Fruit fly (Drosophila melanogaster) whole organism, embryonic: Measurements from ENCODE around the gene NANS.

Experiments
- BEAF-32 ChIP-seq: fragments of 200-800 bp; sonication (Bioruptor generic); optimal IDR thresholded peaks from 3 replicates; lab custom pipeline; 2017; ENCODE audit warnings: missing biosample characterization, missing genetic modification characterization, mild to moderate bottlenecking, moderate library complexity, missing genetic modification reagents
- CG10959 ChIP-seq: fragments of 200-800 bp; sonication (Bioruptor generic); IDR thresholded peaks from 2 replicates; pipeline ENCODE4 v1.3.6; 2022; ENCODE audit warnings: missing biosample characterization, missing genetic modification characterization
- CG11504 ChIP-seq: fragments of 200-800 bp; sonication (Bioruptor generic); optimal IDR thresholded peaks from 3 replicates; lab custom pipeline; 2019; ENCODE audit warnings: missing biosample characterization, mild to moderate bottlenecking, missing genetic modification characterization, moderate library complexity
- CG11696 ChIP-seq: fragments of 200-800 bp; sonication (Bioruptor generic); IDR thresholded peaks from 2 replicates; pipeline ENCODE4 v1.3.6; 2022; ENCODE audit warnings: missing biosample characterization, missing genetic modification characterization
- CG12071 ChIP-seq: fragments of 200-800 bp; sonication (Bioruptor generic); optimal IDR thresholded peaks from 3 replicates; lab custom pipeline; 2018; ENCODE audit warnings: missing biosample characterization, mild to moderate bottlenecking, missing genetic modification characterization
- CG12155 ChIP-seq: fragments of 200-800 bp; sonication (Bioruptor generic); optimal IDR thresholded peaks from 3 replicates; lab custom pipeline; 2016; ENCODE audit warnings: missing biosample characterization, missing genetic modification characterization
- CG13287 ChIP-seq: fragments of 200-800 bp; sonication (Bioruptor generic); IDR thresholded peaks from 2 replicates; pipeline ENCODE4 v1.3.6; 2022; ENCODE audit warnings: missing biosample characterization, missing genetic modification characterization; ENCODE audit not compliant: partially characterized antibody
- CG14667 ChIP-seq: fragments of 200-800 bp; sonication (Bioruptor generic); IDR thresholded peaks from 2 replicates; pipeline ENCODE4 v1.3.6; 2022; ENCODE audit warnings: missing biosample characterization, missing genetic modification characterization
- CG16813 ChIP-seq: fragments of 200-800 bp; sonication (Bioruptor generic); IDR thresholded peaks from 3 replicates; pipeline ENCODE4 v1.3.6; 2022; ENCODE audit warnings: missing biosample characterization, missing genetic modification characterization; ENCODE audit not compliant: partially characterized antibody
- CG1832 ChIP-seq: fragments of 200-800 bp; sonication (Bioruptor generic); optimal IDR thresholded peaks from 2 replicates; lab custom pipeline; 2017; ENCODE audit warnings: missing biosample characterization, mild to moderate bottlenecking, missing genetic modification characterization, inconsistent platforms
- CG18599 ChIP-seq: fragments of 200-800 bp; sonication (Bioruptor generic); optimal IDR thresholded peaks from 3 replicates; lab custom pipeline; 2017; ENCODE audit warnings: missing biosample characterization, missing genetic modification characterization, mild to moderate bottlenecking, moderate library complexity, missing genetic modification reagents
- CG2116 ChIP-seq: fragments of 200-800 bp; sonication (Bioruptor generic); optimal IDR thresholded peaks from 3 replicates; lab custom pipeline; 2018; ENCODE audit warnings: missing biosample characterization, mild to moderate bottlenecking, missing genetic modification characterization
- CG2678 ChIP-seq: fragments of 200-800 bp; sonication (Bioruptor generic); optimal IDR thresholded peaks from 3 replicates; lab custom pipeline; 2019; ENCODE audit warnings: missing biosample characterization, mild to moderate bottlenecking, missing genetic modification characterization, moderate library complexity
- CG30020 ChIP-seq: fragments of 200-800 bp; optimal IDR thresholded peaks from 2 replicates; lab custom pipeline; 2019; ENCODE audit warnings: missing biosample characterization, mild to moderate bottlenecking, missing genetic modification characterization, moderate library complexity
- CG31388 ChIP-seq: fragments of 200-800 bp; sonication (Bioruptor generic); optimal IDR thresholded peaks from 2 replicates; lab custom pipeline; 2016; ENCODE audit warnings: missing biosample characterization, missing genetic modification characterization
- CG32772 ChIP-seq: fragments of 200-800 bp; sonication (Bioruptor generic); IDR thresholded peaks from 2 replicates; pipeline ENCODE4 v1.3.6; 2022; ENCODE audit warnings: missing biosample characterization, missing genetic modification characterization
- CG42726 ChIP-seq: fragments of 200-800 bp; sonication (Bioruptor generic); IDR thresholded peaks from 2 replicates; pipeline ENCODE4 v1.3.6; 2022; ENCODE audit warnings: missing biosample characterization, missing genetic modification characterization; ENCODE audit not compliant: partially characterized antibody
- CG4360 ChIP-seq: fragments of 200-800 bp; sonication (Bioruptor generic); IDR thresholded peaks from 2 replicates; pipeline ENCODE4 v1.3.6; 2022; ENCODE audit warnings: missing biosample characterization, missing genetic modification characterization
- CG4404 ChIP-seq: fragments of 200-800 bp; sonication (Bioruptor generic); IDR thresholded peaks from 2 replicates; pipeline ENCODE4 v1.3.6; 2022; ENCODE audit warnings: missing biosample characterization, missing genetic modification characterization
- CG7372 ChIP-seq: fragments of 200-800 bp; sonication (Bioruptor generic); IDR thresholded peaks from 2 replicates; pipeline ENCODE4 v1.3.6; 2022; ENCODE audit warnings: missing biosample characterization, missing genetic modification characterization
- D19B ChIP-seq: fragments of 200-800 bp; sonication (Bioruptor generic); optimal IDR thresholded peaks from 2 replicates; lab custom pipeline; 2017; ENCODE audit warnings: missing biosample characterization, mild to moderate bottlenecking, missing genetic modification characterization
- Dip2 ChIP-seq: fragments of 200-800 bp; sonication (Bioruptor generic); IDR thresholded peaks from 2 replicates; pipeline ENCODE4 v1.3.6; 2022; ENCODE audit warnings: missing biosample characterization, missing genetic modification characterization
- Dll ChIP-seq: fragments of 200-800 bp; sonication (Bioruptor generic); IDR thresholded peaks from 4 replicates; pipeline ENCODE4 v1.3.6; 2022; ENCODE audit warnings: missing biosample characterization, missing genetic modification characterization; ENCODE audit not compliant: partially characterized antibody
- Elba2 ChIP-seq: fragments of 200-800 bp; sonication (Bioruptor generic); optimal IDR thresholded peaks from 3 replicates; lab custom pipeline; 2016; ENCODE audit warnings: missing biosample characterization, missing genetic modification characterization
- Fer1 ChIP-seq: fragments of 200-800 bp; sonication (Bioruptor generic); optimal IDR thresholded peaks from 2 replicates; lab custom pipeline; 2017; ENCODE audit warnings: missing biosample characterization, mild to moderate bottlenecking, missing genetic modification characterization
- Fer2 ChIP-seq: fragments of 200-800 bp; sonication (Bioruptor generic); optimal IDR thresholded peaks from 2 replicates; lab custom pipeline; 2018; ENCODE audit warnings: missing biosample characterization, mild to moderate bottlenecking, missing genetic modification characterization, moderate library complexity
- H15 ChIP-seq: fragments of 200-800 bp; sonication (Bioruptor generic); IDR thresholded peaks from 3 replicates; pipeline ENCODE4 v1.3.6; 2022; ENCODE audit warnings: missing biosample characterization, missing genetic modification characterization
- Hr51 ChIP-seq, 2 experiments: fragments of 200-800 bp; sonication (Bioruptor generic); optimal IDR thresholded peaks; 2 replicates in 1 of 2; 3 replicates in 1 of 2; lab custom pipeline; 2016 to 2018; ENCODE audit warnings: missing biosample characterization in 2 of 2, missing genetic modification characterization in 2 of 2, mild to moderate bottlenecking in 1 of 2, moderate library complexity in 1 of 2
- Jarid2 ChIP-seq: fragments of 200-800 bp; sonication (Bioruptor generic); optimal IDR thresholded peaks from 3 replicates; lab custom pipeline; 2017; ENCODE audit warnings: mild to moderate bottlenecking, missing biosample characterization, missing genetic modification reagents, missing genetic modification characterization
- Mad ChIP-seq: fragments of 200-800 bp; sonication (Bioruptor generic); optimal IDR thresholded peaks from 2 replicates; lab custom pipeline; 2016; ENCODE audit warnings: missing biosample characterization, missing genetic modification characterization
- NK7.1 ChIP-seq: fragments of 200-800 bp; sonication (Bioruptor generic); optimal IDR thresholded peaks from 3 replicates; lab custom pipeline; 2016; ENCODE audit warnings: missing biosample characterization, missing genetic modification characterization
- Stat92E ChIP-seq, 3 experiments: fragments of >200 bp in 2 of 3; fragments of 200-800 bp in 1 of 3; sonication (Bioruptor generic) in 1 of 3; optimal IDR thresholded peaks; 2 replicates each; lab custom pipeline; 2017 to 2019; ENCODE audit warnings: missing biosample characterization in 3 of 3, missing genetic modification characterization in 3 of 3, mild to moderate bottlenecking in 1 of 3, moderate library complexity in 1 of 3
- ash1 ChIP-seq: fragments of 200-800 bp; sonication (Bioruptor generic); optimal IDR thresholded peaks from 2 replicates; lab custom pipeline; 2018; ENCODE audit warnings: missing biosample characterization, mild to moderate bottlenecking, missing genetic modification characterization
- dan ChIP-seq: fragments of 200-800 bp; sonication (Bioruptor generic); IDR thresholded peaks from 2 replicates; pipeline ENCODE4 v1.3.6; 2022; ENCODE audit warnings: missing biosample characterization, missing genetic modification characterization
- fd96Cb ChIP-seq: fragments of 200-800 bp; sonication (Bioruptor generic); optimal IDR thresholded peaks from 2 replicates; lab custom pipeline; 2018; ENCODE audit warnings: missing biosample characterization, mild to moderate bottlenecking, missing genetic modification characterization, moderate library complexity
- fu2 ChIP-seq: fragments of 200-800 bp; sonication (Bioruptor generic); optimal IDR thresholded peaks from 2 replicates; lab custom pipeline; 2016; ENCODE audit warnings: missing biosample characterization, missing genetic modification characterization
- h ChIP-seq: fragments of >200 bp; optimal IDR thresholded peaks from 2 replicates; lab custom pipeline; 2017
- hth ChIP-seq: fragments of >200 bp; optimal IDR thresholded peaks from 2 replicates; lab custom pipeline; 2017; ENCODE audit warnings: inconsistent platforms
- lola ChIP-seq, 3 experiments: fragments of >200 bp in 2 of 3; fragments of 200-800 bp in 1 of 3; sonication (Bioruptor generic) in 1 of 3; optimal IDR thresholded peaks; 2 replicates each; lab custom pipeline; 2017 to 2019; ENCODE audit warnings: missing biosample characterization in 3 of 3, missing genetic modification characterization in 3 of 3, mild to moderate bottlenecking in 1 of 3, moderate library complexity in 1 of 3
- nom ChIP-seq: fragments of 200-800 bp; sonication (Bioruptor generic); optimal IDR thresholded peaks from 2 replicates; lab custom pipeline; 2017; ENCODE audit warnings: missing biosample characterization, missing genetic modification characterization, mild to moderate bottlenecking, moderate library complexity, missing genetic modification reagents
- onecut ChIP-seq: fragments of 200-800 bp; sonication (Bioruptor generic); IDR thresholded peaks from 2 replicates; pipeline ENCODE4 v1.3.6; 2022; ENCODE audit warnings: missing biosample characterization, missing genetic modification characterization
- pnt ChIP-seq: fragments of 200-800 bp; sonication (Bioruptor generic); optimal IDR thresholded peaks from 3 replicates; lab custom pipeline; 2016; ENCODE audit warnings: missing biosample characterization, missing genetic modification characterization
- sens ChIP-seq: fragments of 200-800 bp; sonication (Bioruptor generic); peaks from one replicate; lab custom pipeline; 2016; ENCODE audit warnings: missing biosample characterization, missing genetic modification characterization
- sim ChIP-seq: fragments of 200-800 bp; sonication (Bioruptor generic); IDR thresholded peaks from 2 replicates; pipeline ENCODE4 v1.3.6; 2022; ENCODE audit warnings: missing biosample characterization, missing genetic modification characterization
- sna ChIP-seq: fragments of 200-800 bp; sonication (Bioruptor generic); IDR thresholded peaks from 2 replicates; pipeline ENCODE4 v1.3.6; 2022; ENCODE audit warnings: missing biosample characterization, missing genetic modification characterization; ENCODE audit not compliant: partially characterized antibody
- trh ChIP-seq: fragments of 200-800 bp; sonication (Bioruptor generic); optimal IDR thresholded peaks from 2 replicates; lab custom pipeline; 2016; ENCODE audit warnings: missing biosample characterization, missing genetic modification characterization
- unc-4 ChIP-seq: fragments of 200-800 bp; sonication (Bioruptor generic); IDR thresholded peaks from 2 replicates; pipeline ENCODE4 v1.3.6; 2022; ENCODE audit warnings: missing biosample characterization, missing genetic modification characterization; ENCODE audit not compliant: partially characterized antibody
- usp ChIP-seq: fragments of >200 bp; optimal IDR thresholded peaks from 2 replicates; lab custom pipeline; 2017; ENCODE audit warnings: missing biosample characterization, missing genetic modification characterization
- vfl ChIP-seq: fragments of 200-800 bp; sonication (Bioruptor generic); optimal IDR thresholded peaks from 2 replicates; lab custom pipeline; 2016; ENCODE audit warnings: missing biosample characterization, missing genetic modification characterization
- vnd ChIP-seq: fragments of 200-800 bp; sonication (Bioruptor generic); IDR thresholded peaks from 3 replicates; pipeline ENCODE4 v1.3.6; 2022; ENCODE audit warnings: missing biosample characterization, missing genetic modification characterization; ENCODE audit not compliant: partially characterized antibody

Gene NANS

DNA sequence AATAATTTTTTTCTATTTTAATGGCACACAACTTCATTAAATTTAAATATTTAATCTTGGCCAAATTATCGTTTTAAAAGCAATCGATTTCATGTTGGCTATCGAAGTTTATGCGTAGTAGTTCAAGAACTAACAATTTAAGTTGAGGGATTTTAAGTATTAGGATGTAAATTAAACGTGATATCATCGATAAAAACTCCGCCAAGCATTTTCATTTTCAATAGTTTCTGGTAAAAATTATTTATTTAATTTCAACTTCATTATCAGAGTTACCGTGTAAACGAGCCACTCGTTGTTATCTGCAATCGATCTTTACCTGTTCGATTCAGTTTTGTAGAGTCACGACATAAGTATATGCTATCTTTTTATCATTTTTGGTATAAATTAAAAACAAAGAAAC, 23.4 kb upstream of the NANS start (continued):
- TF ChIP-seq CG14667 (GFP tag; lab: Robert Waterston, UW) (peak; percentile 84), Elba2 (GFP tag; lab: Kevin White, UChicago) (peak; percentile 81), dan (GFP tag; lab: Robert Waterston, UW) (peak; percentile 47; the same call in 1 of the 2 replicates), pnt (GFP tag; lab: Kevin White, UChicago) (peak; percentile 87), Hr51 (GFP tag; optimal IDR thresholded peaks at IDR 0.05; lab: Kevin White, UChicago) (peak; percentile 92 to 99), h (lab: Kevin White, UChicago) (no peak), CG1832 (GFP tag; lab: Kevin White, UChicago) (no peak), trh (GFP tag; lab: Kevin White, UChicago) (peak; percentile 91), CG11696 (GFP tag; lab: Robert Waterston, UW) (peak; percentile 95), CG4404 (GFP tag; lab: Robert Waterston, UW) (peak; percentile 80), sim (GFP tag; lab: Robert Waterston, UW) (peak; percentile 98), sna (GFP tag; lab: Robert Waterston, UW) (no peak), Stat92E (GFP tag; optimal IDR thresholded peaks at IDR 0.05; lab: Kevin White, UChicago) (peak in 1 of 3 experiments; percentile 95), CG10959 (GFP tag; lab: Robert Waterston, UW) (peak; percentile 96), CG16813 (GFP tag; lab: Robert Waterston, UW) (0 out of 3 replicates have a peak, but pooled peaks have one; percentile 32), unc-4 (no peak), Fer1 (GFP tag; lab: Kevin White, UChicago) (peak; percentile 98), CG30020 (peak; percentile 90), Jarid2 (GFP tag; lab: Kevin White, UChicago) (peak; percentile 79), D19B (GFP tag; lab: Kevin White, UChicago) (peak; percentile 95), Mad (GFP tag; lab: Kevin White, UChicago) (peak; percentile 94), CG32772 (GFP tag; lab: Robert Waterston, UW) (peak; percentile 88), BEAF-32 (peak; percentile 46), fd96Cb (tag; lab: Kevin White, UChicago) (peak; percentile 99), nom (GFP tag; lab: Kevin White, UChicago) (peak; percentile 99), fu2 (GFP tag; lab: Kevin White, UChicago) (peak; percentile 88), Fer2 (tag; lab: Kevin White, UChicago) (peak; percentile 97), H15 (GFP tag; lab: Robert Waterston, UW) (peak; percentile 92), CG2116 (peak; percentile 91), vfl (peak; percentile 93), CG12155 (GFP tag; lab: Kevin White, UChicago) (peak; percentile 96), CG12071 (GFP tag; lab: Kevin White, UChicago) (peak; percentile 100), lola (GFP tag; optimal IDR thresholded peaks at IDR 0.05; lab: Kevin White, UChicago) (peak in 1 of 3 experiments; percentile 99), hth (lab: Kevin White, UChicago) (no peak), Dip2 (GFP tag; lab: Robert Waterston, UW) (peak; percentile 56; the same call in 1 of the 2 replicates), CG4360 (GFP tag; lab: Robert Waterston, UW) (peak; percentile 82), CG42726 (no peak), onecut (GFP tag; lab: Robert Waterston, UW) (peak; percentile 97), NK7.1 (peak; percentile 95), ash1 (GFP tag; lab: Kevin White, UChicago) (peak; percentile 85), CG31388 (GFP tag; lab: Kevin White, UChicago) (peak; percentile 97), CG7372 (GFP tag; lab: Robert Waterston, UW) (peak; percentile 97), CG2678 (peak; percentile 99), usp (GFP tag; lab: Kevin White, UChicago) (no peak), CG18599 (GFP tag; lab: Kevin White, UChicago) (peak; percentile 99), Dll (GFP tag; lab: Robert Waterston, UW) (peak; percentile 72), CG13287 (GFP tag; lab: Robert Waterston, UW) (peak; percentile 71; the same call in 1 of the 2 replicates), vnd (GFP tag; lab: Robert Waterston, UW) (no peak), CG11504 (tag; lab: Kevin White, UChicago) (peak; percentile 97), sens (peak; percentile 99)
